Fruit fly (Drosophila melanogaster) whole organism, embryonic: ENCODE results near the gene Tip60.

Experiments
- Abd-B ChIP-seq: fragments of 200-800 bp; sonication (Bioruptor generic); optimal IDR thresholded peaks from 2 replicates; lab custom pipeline; 2018; ENCODE audit warnings: missing biosample characterization, mild to moderate bottlenecking, missing genetic modification characterization, moderate library complexity
- Adf1 ChIP-seq: fragments of 200-800 bp; sonication (Bioruptor generic); IDR thresholded peaks from 2 replicates; pipeline ENCODE4 v1.3.6; 2022; ENCODE audit warnings: missing biosample characterization, missing genetic modification characterization
- Bdp1 ChIP-seq: fragments of 200-800 bp; sonication (Bioruptor generic); optimal IDR thresholded peaks from 3 replicates; lab custom pipeline; 2016; ENCODE audit warnings: missing biosample characterization, missing genetic modification characterization
- CG10543 ChIP-seq: fragments of 200-800 bp; sonication (Bioruptor generic); optimal IDR thresholded peaks from 3 replicates; lab custom pipeline; 2017; ENCODE audit warnings: missing biosample characterization, mild to moderate bottlenecking, missing genetic modification characterization, moderate library complexity
- CG1233 ChIP-seq: fragments of 200-800 bp; sonication (Bioruptor generic); optimal IDR thresholded peaks from 4 replicates; lab custom pipeline; 2018; ENCODE audit warnings: missing biosample characterization, mild to moderate bottlenecking, missing genetic modification characterization
- CG14441 ChIP-seq: fragments of 200-800 bp; sonication (Bioruptor generic); IDR thresholded peaks from 2 replicates; pipeline ENCODE4 v1.3.6; 2022; ENCODE audit warnings: missing biosample characterization, missing genetic modification characterization
- CG2116 ChIP-seq: fragments of 200-800 bp; sonication (Bioruptor generic); optimal IDR thresholded peaks from 3 replicates; lab custom pipeline; 2018; ENCODE audit warnings: missing biosample characterization, mild to moderate bottlenecking, missing genetic modification characterization
- CG2199 ChIP-seq: fragments of 200-800 bp; sonication (Bioruptor generic); IDR thresholded peaks from 3 replicates; pipeline ENCODE4 v1.3.6; 2022; ENCODE audit warnings: missing biosample characterization, missing genetic modification characterization
- CG2889 ChIP-seq: fragments of 200-800 bp; sonication (Bioruptor generic); IDR thresholded peaks from 3 replicates; pipeline ENCODE4 v1.3.6; 2022; ENCODE audit warnings: missing biosample characterization, missing genetic modification characterization
- CG31388 ChIP-seq: fragments of 200-800 bp; sonication (Bioruptor generic); optimal IDR thresholded peaks from 2 replicates; lab custom pipeline; 2016; ENCODE audit warnings: missing biosample characterization, missing genetic modification characterization
- CG33213 ChIP-seq: fragments of 200-800 bp; sonication (Bioruptor generic); optimal IDR thresholded peaks from 3 replicates; lab custom pipeline; 2016; ENCODE audit warnings: missing biosample characterization, missing genetic modification characterization
- CG3838 ChIP-seq: fragments of 200-800 bp; sonication (Bioruptor generic); optimal IDR thresholded peaks from 3 replicates; lab custom pipeline; 2016; ENCODE audit warnings: missing biosample characterization, missing genetic modification characterization
- CG3995 ChIP-seq: fragments of 200-800 bp; sonication (Bioruptor generic); optimal IDR thresholded peaks from 3 replicates; lab custom pipeline; 2016; ENCODE audit warnings: missing biosample characterization, missing genetic modification characterization
- CG4617 ChIP-seq: fragments of 200-800 bp; sonication (Bioruptor generic); optimal IDR thresholded peaks from 3 replicates; lab custom pipeline; 2016; ENCODE audit warnings: missing biosample characterization, missing genetic modification characterization, borderline replicate concordance
- CG4730 ChIP-seq: fragments of 200-800 bp; sonication (Bioruptor generic); IDR thresholded peaks from 2 replicates; pipeline ENCODE4 v1.3.6; 2022; ENCODE audit warnings: missing biosample characterization, missing genetic modification characterization
- CG5180 ChIP-seq: fragments of 200-800 bp; sonication (Bioruptor generic); optimal IDR thresholded peaks from 3 replicates; lab custom pipeline; 2017; ENCODE audit warnings: missing biosample characterization, missing genetic modification characterization, mild to moderate bottlenecking, moderate library complexity, missing genetic modification reagents
- CG6272 ChIP-seq: fragments of 200-800 bp; sonication (Bioruptor generic); IDR thresholded peaks from 2 replicates; pipeline ENCODE4 v1.3.6; 2022; ENCODE audit warnings: missing biosample characterization, missing genetic modification characterization
- CG7372 ChIP-seq: fragments of 200-800 bp; sonication (Bioruptor generic); IDR thresholded peaks from 2 replicates; pipeline ENCODE4 v1.3.6; 2022; ENCODE audit warnings: missing biosample characterization, missing genetic modification characterization
- CG8359 ChIP-seq: fragments of 200-800 bp; sonication (Bioruptor generic); optimal IDR thresholded peaks from 2 replicates; lab custom pipeline; 2017; ENCODE audit warnings: missing biosample characterization, mild to moderate bottlenecking, missing genetic modification characterization, borderline replicate concordance
- CG8765 ChIP-seq: fragments of 200-800 bp; sonication (Bioruptor generic); IDR thresholded peaks from 2 replicates; pipeline ENCODE4 v1.3.6; 2022; ENCODE audit warnings: missing biosample characterization, missing genetic modification characterization
- CG8924 ChIP-seq: fragments of 200-800 bp; optimal IDR thresholded peaks from 3 replicates; lab custom pipeline; 2019; ENCODE audit warnings: missing biosample characterization, mild to moderate bottlenecking, missing genetic modification characterization, moderate library complexity
- Elba2 ChIP-seq: fragments of 200-800 bp; sonication (Bioruptor generic); optimal IDR thresholded peaks from 3 replicates; lab custom pipeline; 2016; ENCODE audit warnings: missing biosample characterization, missing genetic modification characterization
- Ets65A ChIP-seq: fragments of 200-800 bp; sonication (Bioruptor generic); peaks from one replicate; lab custom pipeline; 2016; ENCODE audit warnings: missing biosample characterization, missing genetic modification characterization
- Gug ChIP-seq: fragments of 200-800 bp; sonication (Bioruptor generic); IDR thresholded peaks from 4 replicates; pipeline ENCODE4 v1.3.6; 2022; ENCODE audit warnings: missing biosample characterization, missing genetic modification characterization
- H15 ChIP-seq: fragments of 200-800 bp; sonication (Bioruptor generic); IDR thresholded peaks from 3 replicates; pipeline ENCODE4 v1.3.6; 2022; ENCODE audit warnings: missing biosample characterization, missing genetic modification characterization
- HLH54F ChIP-seq: fragments of 200-800 bp; sonication (Bioruptor generic); optimal IDR thresholded peaks from 3 replicates; lab custom pipeline; 2016; ENCODE audit warnings: missing biosample characterization, missing genetic modification characterization
- Med ChIP-seq: fragments of 200-800 bp; sonication (Bioruptor generic); peaks from one replicate; lab custom pipeline; 2016; ENCODE audit warnings: missing biosample characterization, missing genetic modification characterization, mild to moderate bottlenecking, inconsistent platforms, moderate library complexity
- PHDP ChIP-seq: fragments of 200-800 bp; sonication (Bioruptor generic); optimal IDR thresholded peaks from 3 replicates; lab custom pipeline; 2018; ENCODE audit warnings: missing biosample characterization, mild to moderate bottlenecking, missing genetic modification characterization, moderate library complexity
- Poxn ChIP-seq: fragments of 200-800 bp; sonication (Bioruptor generic); IDR thresholded peaks from 2 replicates; pipeline ENCODE4 v1.3.6; 2022; ENCODE audit warnings: missing biosample characterization, missing genetic modification characterization
- Rfx ChIP-seq: fragments of 200-800 bp; sonication (Bioruptor generic); IDR thresholded peaks from 2 replicates; pipeline ENCODE4 v1.3.6; 2022; ENCODE audit warnings: missing biosample characterization, missing genetic modification characterization
- Sry-β ChIP-seq: fragments of 200-800 bp; sonication (Bioruptor generic); optimal IDR thresholded peaks from 2 replicates; lab custom pipeline; 2018; ENCODE audit warnings: missing biosample characterization, mild to moderate bottlenecking, missing genetic modification characterization, moderate library complexity
- Sry-δ ChIP-seq: fragments of 200-800 bp; sonication (Bioruptor generic); optimal IDR thresholded peaks from 2 replicates; lab custom pipeline; 2016; ENCODE audit warnings: missing biosample characterization, missing genetic modification characterization
- ap ChIP-seq: fragments of 200-800 bp; sonication (Bioruptor generic); IDR thresholded peaks from 2 replicates; pipeline ENCODE4 v1.3.6; 2022; ENCODE audit warnings: missing biosample characterization, missing genetic modification characterization
- az2 ChIP-seq: fragments of 200-800 bp; sonication (Bioruptor generic); optimal IDR thresholded peaks from 3 replicates; lab custom pipeline; 2016; ENCODE audit warnings: missing biosample characterization, missing genetic modification characterization
- bsh ChIP-seq, 2 experiments: fragments of 200-800 bp; sonication (Bioruptor generic); optimal IDR thresholded peaks; 2 replicates each; lab custom pipeline; 2017 to 2018; ENCODE audit warnings: mild to moderate bottlenecking in 2 of 2, missing biosample characterization in 2 of 2, missing genetic modification characterization in 2 of 2, moderate library complexity in 1 of 2
- crp ChIP-seq, 2 experiments: fragments of 200-800 bp; sonication (Bioruptor generic); optimal IDR thresholded peaks; 2 replicates in 1 of 2; 3 replicates in 1 of 2; lab custom pipeline; 2017; ENCODE audit warnings: missing biosample characterization in 2 of 2, missing genetic modification characterization in 2 of 2, mild to moderate bottlenecking in 1 of 2, moderate library complexity in 1 of 2
- dimm ChIP-seq: fragments of 200-800 bp; sonication (Bioruptor generic); IDR thresholded peaks from 2 replicates; pipeline ENCODE4 v1.3.6; 2022; ENCODE audit warnings: missing biosample characterization, missing genetic modification characterization
- ewg ChIP-seq: fragments of 200-800 bp; sonication (Bioruptor generic); optimal IDR thresholded peaks from 3 replicates; lab custom pipeline; 2017; ENCODE audit warnings: mild to moderate bottlenecking, missing biosample characterization, missing genetic modification reagents, missing genetic modification characterization
- exex ChIP-seq: fragments of 200-800 bp; sonication (Bioruptor generic); optimal IDR thresholded peaks from 4 replicates; lab custom pipeline; 2018; ENCODE audit warnings: missing biosample characterization, mild to moderate bottlenecking, missing genetic modification characterization, moderate library complexity
- fru ChIP-seq: fragments of >200 bp; optimal IDR thresholded peaks from 2 replicates; lab custom pipeline; 2017
- grau ChIP-seq: fragments of 200-800 bp; optimal IDR thresholded peaks from 3 replicates; lab custom pipeline; 2019; ENCODE audit warnings: missing biosample characterization, mild to moderate bottlenecking, missing genetic modification characterization, moderate library complexity
- hbn ChIP-seq: fragments of 200-800 bp; sonication (Bioruptor generic); IDR thresholded peaks from 2 replicates; pipeline ENCODE4 v1.3.6; 2022; ENCODE audit warnings: missing biosample characterization, missing genetic modification characterization; ENCODE audit not compliant: partially characterized antibody
- ken ChIP-seq: fragments of 200-800 bp; sonication (Bioruptor generic); IDR thresholded peaks from 3 replicates; pipeline ENCODE4 v1.3.6; 2022; ENCODE audit warnings: missing biosample characterization, missing genetic modification characterization
- nerfin-2 ChIP-seq: fragments of 200-800 bp; sonication (Bioruptor generic); IDR thresholded peaks from 2 replicates; pipeline ENCODE4 v1.3.6; 2022; ENCODE audit warnings: missing biosample characterization, missing genetic modification characterization; ENCODE audit not compliant: partially characterized antibody
- prd ChIP-seq, 3 experiments: fragments of >200 bp in 2 of 3; fragments of 200-800 bp in 1 of 3; sonication (Bioruptor generic) in 1 of 3; optimal IDR thresholded peaks in 2 of 3; IDR thresholded peaks in 1 of 3; 2 replicates in 2 of 3; 3 replicates in 1 of 3; pipeline versions ENCODE4 v1.3.6 to Lab custom; 2017 to 2022; ENCODE audit warnings: missing biosample characterization in 1 of 3, missing genetic modification characterization in 1 of 3
- sim ChIP-seq: fragments of 200-800 bp; sonication (Bioruptor generic); IDR thresholded peaks from 2 replicates; pipeline ENCODE4 v1.3.6; 2022; ENCODE audit warnings: missing biosample characterization, missing genetic modification characterization
- ssp ChIP-seq: fragments of 200-800 bp; sonication (Bioruptor generic); IDR thresholded peaks from 2 replicates; pipeline ENCODE4 v1.3.6; 2022; ENCODE audit warnings: missing biosample characterization, missing genetic modification characterization
- trem ChIP-seq: fragments of 200-800 bp; optimal IDR thresholded peaks from 3 replicates; lab custom pipeline; 2019; ENCODE audit warnings: missing biosample characterization, mild to moderate bottlenecking, missing genetic modification characterization, moderate library complexity
- zen2 ChIP-seq: fragments of 200-800 bp; sonication (Bioruptor generic); IDR thresholded peaks from 3 replicates; pipeline ENCODE4 v1.3.6; 2022; ENCODE audit warnings: missing biosample characterization, missing genetic modification characterization; ENCODE audit not compliant: partially characterized antibody
- zfh1 ChIP-seq: fragments of 200-800 bp; sonication (Bioruptor generic); IDR thresholded peaks from 3 replicates; pipeline ENCODE4 v1.3.6; 2022; ENCODE audit warnings: missing biosample characterization, missing genetic modification characterization

Tip60 gene

DNA sequence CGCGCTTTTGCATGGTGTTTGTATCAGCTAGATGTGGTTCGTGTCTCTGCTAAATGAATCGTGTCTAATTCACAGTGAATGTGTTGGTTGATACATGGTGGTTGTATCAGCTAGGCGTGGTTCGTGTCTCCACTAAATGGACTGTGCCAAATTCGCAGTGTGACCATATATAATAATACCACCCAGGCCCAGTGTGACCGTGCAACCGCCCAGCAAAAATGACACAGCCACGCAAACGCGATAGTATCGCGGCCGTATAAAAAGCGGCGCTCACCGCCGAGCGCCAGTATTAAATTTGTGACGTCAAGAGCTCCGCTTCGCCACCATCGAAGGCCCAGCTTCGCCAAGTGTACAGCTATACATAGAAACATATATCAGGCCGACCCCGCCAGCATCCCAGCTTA is 11.5 kb downstream of the Tip60 start, which contains the start of gene cib (continued):
- TF ChIP-seq Gug (GFP tag; lab: Robert Waterston, UW) (peak; percentile 19; the same call in 1 of the 4 replicates), nerfin-2 (peak; percentile 64), CG2889 (GFP tag; lab: Robert Waterston, UW) (no peak), Rfx (peak; percentile 65), grau (tag; lab: Kevin White, UChicago) (peak; percentile 49), ken (GFP tag; lab: Robert Waterston, UW) (0 out of 3 replicates have a peak, but pooled peaks have one; percentile 39), bsh (GFP tag; optimal IDR thresholded peaks at IDR 0.05; lab: Kevin White, UChicago) (peak; percentile 3 to 7), Bdp1 (GFP tag; lab: Kevin White, UChicago) (no peak), Sry-β (GFP tag; lab: Kevin White, UChicago) (no peak), Med (GFP tag; lab: Kevin White, UChicago) (peak; percentile 87), sim (no peak), PHDP (tag; lab: Kevin White, UChicago) (peak; percentile 31), CG4730 (no peak), CG33213 (GFP tag; lab: Kevin White, UChicago) (peak; percentile 94), Elba2 (no peak), CG8765 (no peak), zen2 (peak; percentile 67; the same call in 2 of the 3 replicates), exex (tag; lab: Kevin White, UChicago) (no peak), CG8924 (tag; lab: Kevin White, UChicago) (peak; percentile 28), dimm (no peak), CG3995 (no peak), CG6272 (peak; percentile 34; the same call in 1 of the 2 replicates), trem (tag; lab: Kevin White, UChicago) (peak; percentile 87), hbn (GFP tag; lab: Robert Waterston, UW) (peak; percentile 81), HLH54F (GFP tag; lab: Kevin White, UChicago) (peak; percentile 15), Ets65A (GFP tag; lab: Kevin White, UChicago) (no peak), CG2199 (GFP tag; lab: Robert Waterston, UW) (no peak), Poxn (GFP tag; lab: Robert Waterston, UW) (no peak), zfh1 (GFP tag; lab: Robert Waterston, UW) (no peak), CG4617 (GFP tag; lab: Kevin White, UChicago) (no peak), ap (GFP tag; lab: Robert Waterston, UW) (no peak), CG10543 (GFP tag; lab: Kevin White, UChicago) (peak; percentile 58), crp (GFP tag; optimal IDR thresholded peaks at IDR 0.05; lab: Kevin White, UChicago) (no peak), CG1233 (GFP tag; lab: Kevin White, UChicago) (peak; percentile 9), CG8359 (GFP tag; lab: Kevin White, UChicago) (no peak), ssp (GFP tag; lab: Robert Waterston, UW) (peak; percentile 23; the same call in 1 of the 2 replicates), fru (no peak), CG3838 (GFP tag; lab: Kevin White, UChicago) (no peak), H15 (GFP tag; lab: Robert Waterston, UW) (no peak), Sry-δ (GFP tag; lab: Kevin White, UChicago) (peak; percentile 84), ewg (GFP tag; lab: Kevin White, UChicago) (no peak), CG7372 (no peak), CG5180 (no peak), prd (optimal IDR thresholded peaks at IDR 0.05; lab: Kevin White, UChicago) (no peak), prd (GFP tag; IDR thresholded peaks at IDR 0.05; lab: Robert Waterston, UW) (peak; percentile 36; the same call in 1 of the 3 replicates), Abd-B (GFP tag; lab: Kevin White, UChicago) (no peak), Adf1 (GFP tag; lab: Robert Waterston, UW) (peak; percentile 37; the same call in 1 of the 2 replicates), CG31388 (GFP tag; lab: Kevin White, UChicago) (no peak), az2 (no peak), CG2116 (GFP tag; lab: Kevin White, UChicago) (peak; percentile 68), CG14441 (GFP tag; lab: Robert Waterston, UW) (no peak)
